Fruit fly (Drosophila melanogaster): ENCODE data around the gene Ref1.

DNA sequence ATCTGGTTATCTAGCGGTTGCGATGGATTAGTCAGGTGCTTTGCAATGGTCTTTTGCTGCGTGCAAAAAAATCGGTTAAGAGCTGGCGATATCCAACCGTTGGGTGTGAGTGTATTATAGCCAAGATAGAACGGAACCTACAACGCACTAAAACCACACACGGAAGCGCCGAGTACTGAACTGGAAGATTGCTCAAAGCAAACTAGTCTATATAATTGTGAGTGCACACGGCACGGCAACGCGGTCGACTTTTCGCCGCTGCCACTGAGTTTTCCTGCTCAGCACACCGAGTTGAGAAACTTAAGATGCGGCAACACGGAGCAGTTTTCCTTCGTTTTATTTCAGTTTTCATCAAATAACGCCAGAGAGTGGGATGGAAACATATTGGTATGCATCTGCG is 36.3 kb upstream of the Ref1 start:
- no peak for TF ChIP-seq usp (GFP tag; optimal IDR thresholded peaks at IDR 0.05)
- TF ChIP-seq EcR (GFP tag; optimal IDR thresholded peaks at IDR 0.05) = no peak
- TF ChIP-seq psq (optimal IDR thresholded peaks at IDR 0.05) = no peak
- TF ChIP-seq pan (optimal IDR thresholded peaks at IDR 0.05) = no peak
- no peak for TF ChIP-seq Dll (optimal IDR thresholded peaks at IDR 0.05)
- TF ChIP-seq CG8478 (optimal IDR thresholded peaks at IDR 0.05) = no peak
